Worm (Caenorhabditis elegans) whole organism, L4 larva: Measurements from ENCODE around the gene his-40.

ENCODE experiments used
- aha-1 ChIP-seq: fragments of 150-350 bp; peaks from one replicate; lab custom pipeline; 2014; ENCODE audit warnings: missing biosample characterization, missing genetic modification characterization
- daf-16 ChIP-seq, 3 experiments: sonication (generic microtip); optimal IDR thresholded peaks; 2 replicates each; lab custom pipeline; 2016 to 2017; ENCODE audit warnings: missing genetic modification characterization in 3 of 3, missing genetic modification reagents in 3 of 3, mild to moderate bottlenecking in 2 of 3, missing compliant biosample characterization in 2 of 3, missing biosample characterization in 1 of 3, moderate library complexity in 1 of 3
- dmd-6 ChIP-seq: fragments of 200-800 bp; sonication (Bioruptor generic); IDR thresholded peaks from 2 replicates; pipeline ENCODE4 v1.3.6; 2022; ENCODE audit warnings: missing genetic modification reagents, missing genetic modification characterization, missing compliant biosample characterization
- dve-1 ChIP-seq: sonication (generic microtip); optimal IDR thresholded peaks from 2 replicates; lab custom pipeline; 2017; ENCODE audit warnings: antibody characterized with exemption, mild to moderate bottlenecking, missing genetic modification characterization, missing compliant biosample characterization; ENCODE audit not compliant: insufficient read depth
- hlh-30 ChIP-seq: sonication (generic microtip); optimal IDR thresholded peaks from 2 replicates; lab custom pipeline; 2017; ENCODE audit warnings: antibody characterized with exemption, mild to moderate bottlenecking, missing genetic modification characterization, missing compliant biosample characterization; ENCODE audit not compliant: insufficient read depth
- lin-1 ChIP-seq: fragments of 200-800 bp; sonication (Bioruptor generic); IDR thresholded peaks from 2 replicates; pipeline ENCODE4 v1.3.6; 2022; ENCODE audit warnings: missing genetic modification reagents, missing genetic modification characterization, missing compliant biosample characterization
- lsy-2 ChIP-seq, 2 experiments: fragments of 150-350 bp in 1 of 2; sonication (generic microtip) in 1 of 2; optimal IDR thresholded peaks; 2 replicates each; lab custom pipeline; 2014 to 2017; ENCODE audit warnings: missing biosample characterization in 2 of 2, missing genetic modification characterization in 2 of 2
- madf-5 ChIP-seq, 2 experiments: fragments of 200-800 bp; sonication (Bioruptor generic); IDR thresholded peaks; 2 replicates each; pipeline ENCODE4 v1.3.6; 2022; ENCODE audit warnings: missing compliant biosample characterization in 2 of 2, missing genetic modification characterization in 2 of 2
- nhr-10 ChIP-seq: fragments of 150-350 bp; optimal IDR thresholded peaks from 2 replicates; lab custom pipeline; 2014; ENCODE audit warnings: missing biosample characterization, missing genetic modification characterization
- nhr-11 ChIP-seq: fragments of 150-350 bp; optimal IDR thresholded peaks from 2 replicates; lab custom pipeline; 2014; ENCODE audit warnings: missing biosample characterization, missing genetic modification characterization
- nhr-28 ChIP-seq: fragments of 150-350 bp; optimal IDR thresholded peaks from 2 replicates; lab custom pipeline; 2014; ENCODE audit warnings: missing biosample characterization, missing genetic modification characterization
- nhr-41 ChIP-seq: fragments of 200-800 bp; sonication (Bioruptor generic); IDR thresholded peaks from 2 replicates; pipeline ENCODE4 v1.3.6; 2022; ENCODE audit warnings: missing genetic modification reagents, missing genetic modification characterization, missing compliant biosample characterization
- nhr-42 ChIP-seq: fragments of 200-800 bp; sonication (Bioruptor generic); IDR thresholded peaks from 2 replicates; pipeline ENCODE4 v1.3.6; 2022; ENCODE audit warnings: missing genetic modification characterization, missing compliant biosample characterization
- nhr-48 ChIP-seq: sonication (generic microtip); optimal IDR thresholded peaks from 2 replicates; lab custom pipeline; 2016; ENCODE audit warnings: mild to moderate bottlenecking, missing genetic modification characterization, missing compliant biosample characterization
- pqm-1 ChIP-seq: sonication (generic microtip); optimal IDR thresholded peaks from 2 replicates; lab custom pipeline; 2017; ENCODE audit warnings: missing biosample characterization, missing genetic modification characterization
- unc-62 ChIP-seq, 3 experiments: fragments of 150-350 bp in 1 of 3; sonication (generic microtip); optimal IDR thresholded peaks in 2 of 3; peaks in 1 of 3; 1 replicate in 1 of 3; 2 replicates in 2 of 3; lab custom pipeline; 2014 to 2017; ENCODE audit warnings: missing biosample characterization in 3 of 3, missing genetic modification characterization in 3 of 3, missing genetic modification reagents in 3 of 3, missing genotype in 1 of 3
- vab-7 ChIP-seq: fragments of 200-800 bp; sonication (Bioruptor generic); IDR thresholded peaks from 2 replicates; pipeline ENCODE4 v1.3.6; 2022; ENCODE audit warnings: missing genetic modification reagents, missing genetic modification characterization, missing compliant biosample characterization
- ztf-7 ChIP-seq: fragments of 150-350 bp; optimal IDR thresholded peaks from 2 replicates; lab custom pipeline; 2014; ENCODE audit warnings: missing biosample characterization, missing genetic modification characterization

his-40 gene

ce11 chrX:7340915-7341559 lies 31.1 kb downstream of the his-40 start, which contains the start of gene C07D8.6 (continued):
- TF ChIP-seq nhr-11 = peak; percentile 17
- peak; percentile 83 for TF ChIP-seq nhr-48 (tag; lab: Kevin White, UChicago)
- peak; percentile 86 for TF ChIP-seq dmd-6 (GFP tag; lab: Robert Waterston, UW)
- TF ChIP-seq nhr-42 (GFP tag; lab: Robert Waterston, UW) = no peak
- TF ChIP-seq dve-1 (tag; lab: Kevin White, UChicago) = peak; percentile 79
- peak in 1 of 2 experiments; percentile 52 for TF ChIP-seq lsy-2 (tag; optimal IDR thresholded peaks at IDR 0.05; lab: Kevin White, UChicago)
- peak; percentile 36; the same call in 1 of the 2 replicates for TF ChIP-seq nhr-41
- no peak for TF ChIP-seq nhr-10 (tag; lab: Kevin White, UChicago)
- peak in 1 of 2 experiments; percentile 28 for TF ChIP-seq unc-62 (GFP tag; optimal IDR thresholded peaks at IDR 0.05 in 1 of 2; lab: Kevin White, UChicago)
- no peak for TF ChIP-seq unc-62 (tag; optimal IDR thresholded peaks at IDR 0.05; lab: Kevin White, UChicago)
- TF ChIP-seq aha-1 (tag; lab: Kevin White, UChicago) = peak; percentile 96
- peak; percentile 77 for TF ChIP-seq lin-1

ce11 chrX:7343218-7343617 lies 33.3 kb downstream of the his-40 start:
- TF ChIP-seq ztf-7 (tag; lab: Kevin White, UChicago) (no peak), pqm-1 (tag; lab: Kevin White, UChicago) (peak; percentile 80), hlh-30 (tag; lab: Kevin White, UChicago) (peak; percentile 8), nhr-28 (tag; lab: Kevin White, UChicago) (peak; percentile 63), dve-1 (tag; lab: Kevin White, UChicago) (peak; percentile 2), daf-16 (GFP tag; optimal IDR thresholded peaks at IDR 0.05; lab: Kevin White, UChicago) (no peak), daf-16 (tag; optimal IDR thresholded peaks at IDR 0.05; lab: Kevin White, UChicago) (peak; percentile 90), madf-5 (GFP tag; IDR thresholded peaks at IDR 0.05; lab: Robert Waterston, UW) (no peak)
- TF ChIP-seq, all 104 proteins: peak for 5

- TF ChIP-seq vab-7 = no peak
These were observed 33.8 kb downstream of the his-40 start, which contains the start of gene C07D8.5 for ce11 chrX:7343747-7344146. TSS of gene C07D8.5 (plus strand) at chrX:7344047.
